Worm (Caenorhabditis elegans): ENCODE results near the gene lbp-8.

lbp-8 gene

ce11 chrV:13909400-13909799 is 18.8 kb downstream of the lbp-8 start, which contains the start of gene C06B3.7 (continued):
- TF ChIP-seq rnt-1 (tag; optimal IDR thresholded peaks at IDR 0.05) (peak; percentile 85), skn-1 (tag; optimal IDR thresholded peaks at IDR 0.05) (peak; percentile 84), lin-39 (tag; optimal IDR thresholded peaks at IDR 0.05) (peak; percentile 34), ztf-4 (tag; optimal IDR thresholded peaks at IDR 0.05) (peak; percentile 81), swsn-7 (tag; optimal IDR thresholded peaks at IDR 0.05) (peak; percentile 66), blmp-1 (tag; optimal IDR thresholded peaks at IDR 0.05) (peak; percentile 89), ama-1 (optimal IDR thresholded peaks at IDR 0.05) (peak; percentile 66), nhr-12 (tag; optimal IDR thresholded peaks at IDR 0.05) (no peak), unc-62 (GFP tag; optimal IDR thresholded peaks at IDR 0.05) (no peak), C16A3.4 (tag; optimal IDR thresholded peaks at IDR 0.05) (peak; percentile 90), elt-2 (tag; optimal IDR thresholded peaks at IDR 0.05) (peak; percentile 85), ceh-82 (tag; optimal IDR thresholded peaks at IDR 0.05) (peak in 2 of 3 experiments; percentile 40 to 52), unc-98 (GFP tag; IDR thresholded peaks at IDR 0.05) (no peak), hlh-17 (GFP tag; optimal IDR thresholded peaks at IDR 0.05; ENCODE audit: borderline replicate concordance) (no peak)

- no peak for TF ChIP-seq sup-37 (GFP tag; optimal IDR thresholded peaks at IDR 0.05)
- TF ChIP-seq aha-1 (tag; optimal IDR thresholded peaks at IDR 0.05), result no peak
- TF ChIP-seq unc-62 (GFP tag; optimal IDR thresholded peaks at IDR 0.05), result no peak
- no peak for TF ChIP-seq jun-1 (tag; optimal IDR thresholded peaks at IDR 0.05)
- no peak for TF ChIP-seq vab-15 (tag; optimal IDR thresholded peaks at IDR 0.05)
- TF ChIP-seq lin-39 (tag; optimal IDR thresholded peaks at IDR 0.05), result no peak
- no peak for TF ChIP-seq irx-1 (tag; optimal IDR thresholded peaks at IDR 0.05)
- TF ChIP-seq pqm-1 (tag; optimal IDR thresholded peaks at IDR 0.05), result no peak
- TF ChIP-seq tbx-2 (tag; optimal IDR thresholded peaks at IDR 0.05), result no peak
- TF ChIP-seq fkh-8 (tag; optimal IDR thresholded peaks at IDR 0.05), result no peak
- no peak for TF ChIP-seq ama-1 (optimal IDR thresholded peaks at IDR 0.05)
- TF ChIP-seq mef-2 (tag; optimal IDR thresholded peaks at IDR 0.05), result no peak
- TF ChIP-seq mep-1 (tag; optimal IDR thresholded peaks at IDR 0.05), result no peak
- no peak for TF ChIP-seq lin-15B (tag; optimal IDR thresholded peaks at IDR 0.05)
- no peak for TF ChIP-seq unc-86 (tag; optimal IDR thresholded peaks at IDR 0.05)
- no peak for TF ChIP-seq nhr-84 (tag; optimal IDR thresholded peaks at IDR 0.05)
Observed at ce11 chrV:13915390-13915789, 24.8 kb downstream of the lbp-8 start, which contains the start of gene gcy-32. Gene gcy-32 (minus strand): TSS chrV:13915490.

- no peak for TF ChIP-seq aha-1 (tag; optimal IDR thresholded peaks at IDR 0.05)
- no peak for TF ChIP-seq unc-130 (tag; optimal IDR thresholded peaks at IDR 0.05)
- no peak for TF ChIP-seq ceh-63 (GFP tag; optimal IDR thresholded peaks at IDR 0.05)
- TF ChIP-seq isw-1 (GFP tag; IDR thresholded peaks at IDR 0.05), result no peak
- no peak for TF ChIP-seq hlh-4 (tag; optimal IDR thresholded peaks at IDR 0.05)
- no peak for TF ChIP-seq F16B12.6 (tag; optimal IDR thresholded peaks at IDR 0.05)
- TF ChIP-seq snpc-4 (tag; optimal IDR thresholded peaks at IDR 0.05), result no peak
- no peak for TF ChIP-seq nhr-85 (tag)
- TF ChIP-seq efl-1 (optimal IDR thresholded peaks at IDR 0.05), result no peak
- TF ChIP-seq efl-1 (GFP tag; optimal IDR thresholded peaks at IDR 0.05 in 1 of 2), result no peak
- TF ChIP-seq pqm-1 (tag; optimal IDR thresholded peaks at IDR 0.05), result no peak
- TF ChIP-seq pag-3 (tag; optimal IDR thresholded peaks at IDR 0.05; ENCODE audit: borderline replicate concordance, insufficient read depth), result no peak
Observed at ce11 chrV:13916196-13916595, 25.6 kb downstream of the lbp-8 start, which contains the start of gene str-252. Gene str-252 (plus strand): TSS chrV:13916496.

- TF ChIP-seq lin-35 (GFP tag; optimal IDR thresholded peaks at IDR 0.05), result no peak
- no peak for TF ChIP-seq nhr-28 (tag; optimal IDR thresholded peaks at IDR 0.05)
Observed at ce11 chrV:13918341-13918740, 27.8 kb downstream of the lbp-8 start, which contains the start of gene str-250. Gene str-250 (plus strand): TSS chrV:13918641.

Measured in whole organism, L1 larva.